Fruit fly (Drosophila melanogaster): ENCODE measurements around the gene Vps45.

Vps45 gene

dm6 chr3R:9590952-9591532 lies 27.3 kb downstream of the Vps45 start, which contains the start of the genes bocks and CG8312 (continued):
- TF ChIP-seq CG6792 (GFP tag; optimal IDR thresholded peaks at IDR 0.05): peak; percentile 16
- TF ChIP-seq esn (GFP tag; optimal IDR thresholded peaks at IDR 0.05): peak; percentile 37
- TF ChIP-seq fd85E (GFP tag; optimal IDR thresholded peaks at IDR 0.05): no peak
- no peak for TF ChIP-seq CG11902 (GFP tag; optimal IDR thresholded peaks at IDR 0.05)
- no peak for TF ChIP-seq CG11762 (GFP tag; optimal IDR thresholded peaks at IDR 0.05; ENCODE audit: insufficient read depth)
- no peak for TF ChIP-seq CG7368 (GFP tag; optimal IDR thresholded peaks at IDR 0.05)
- no peak for TF ChIP-seq CG34406 (GFP tag; optimal IDR thresholded peaks at IDR 0.05)
- peak; percentile 27 for TF ChIP-seq CG3919 (GFP tag; optimal IDR thresholded peaks at IDR 0.05)
- TF ChIP-seq Sox15 (GFP tag; optimal IDR thresholded peaks at IDR 0.05): no peak
- no peak for TF ChIP-seq Eip75B (GFP tag; optimal IDR thresholded peaks at IDR 0.05)
- no peak for TF ChIP-seq CG3032 (tag; optimal IDR thresholded peaks at IDR 0.05)
- TF ChIP-seq CG10631 (GFP tag; optimal IDR thresholded peaks at IDR 0.05): peak; percentile 24
- no peak for TF ChIP-seq eg (GFP tag; IDR thresholded peaks at IDR 0.05)
- no peak for TF ChIP-seq dac (GFP tag; optimal IDR thresholded peaks at IDR 0.05)
- no peak for TF ChIP-seq Gug (GFP tag; IDR thresholded peaks at IDR 0.05)
- TF ChIP-seq salr (GFP tag; optimal IDR thresholded peaks at IDR 0.05): no peak
- no peak for TF ChIP-seq OdsH (GFP tag; optimal IDR thresholded peaks at IDR 0.05)
- peak; percentile 35 for TF ChIP-seq pdm3 (GFP tag; optimal IDR thresholded peaks at IDR 0.05)
- TF ChIP-seq CG6163 (GFP tag; IDR thresholded peaks at IDR 0.05): no peak

- no peak for TF ChIP-seq achi (GFP tag; optimal IDR thresholded peaks at IDR 0.05)
- no peak for TF ChIP-seq spab (GFP tag; optimal IDR thresholded peaks at IDR 0.05)
- no peak for TF ChIP-seq CG3032 (tag; optimal IDR thresholded peaks at IDR 0.05)
- no peak for TF ChIP-seq Hr39 (GFP tag; optimal IDR thresholded peaks at IDR 0.05)
- TF ChIP-seq fkh (GFP tag; optimal IDR thresholded peaks at IDR 0.05): peak; percentile 17
- TF ChIP-seq Eip93F (GFP tag; optimal IDR thresholded peaks at IDR 0.05): no peak
- no peak for TF ChIP-seq CG8632 (GFP tag; optimal IDR thresholded peaks at IDR 0.05)
- TF ChIP-seq Blimp-1 (GFP tag; optimal IDR thresholded peaks at IDR 0.05): peak; percentile 11
- TF ChIP-seq fd59A (GFP tag; optimal IDR thresholded peaks at IDR 0.05): no peak
These were observed 28.2 kb downstream of the Vps45 start for dm6 chr3R:9591769-9592388.

DNA sequence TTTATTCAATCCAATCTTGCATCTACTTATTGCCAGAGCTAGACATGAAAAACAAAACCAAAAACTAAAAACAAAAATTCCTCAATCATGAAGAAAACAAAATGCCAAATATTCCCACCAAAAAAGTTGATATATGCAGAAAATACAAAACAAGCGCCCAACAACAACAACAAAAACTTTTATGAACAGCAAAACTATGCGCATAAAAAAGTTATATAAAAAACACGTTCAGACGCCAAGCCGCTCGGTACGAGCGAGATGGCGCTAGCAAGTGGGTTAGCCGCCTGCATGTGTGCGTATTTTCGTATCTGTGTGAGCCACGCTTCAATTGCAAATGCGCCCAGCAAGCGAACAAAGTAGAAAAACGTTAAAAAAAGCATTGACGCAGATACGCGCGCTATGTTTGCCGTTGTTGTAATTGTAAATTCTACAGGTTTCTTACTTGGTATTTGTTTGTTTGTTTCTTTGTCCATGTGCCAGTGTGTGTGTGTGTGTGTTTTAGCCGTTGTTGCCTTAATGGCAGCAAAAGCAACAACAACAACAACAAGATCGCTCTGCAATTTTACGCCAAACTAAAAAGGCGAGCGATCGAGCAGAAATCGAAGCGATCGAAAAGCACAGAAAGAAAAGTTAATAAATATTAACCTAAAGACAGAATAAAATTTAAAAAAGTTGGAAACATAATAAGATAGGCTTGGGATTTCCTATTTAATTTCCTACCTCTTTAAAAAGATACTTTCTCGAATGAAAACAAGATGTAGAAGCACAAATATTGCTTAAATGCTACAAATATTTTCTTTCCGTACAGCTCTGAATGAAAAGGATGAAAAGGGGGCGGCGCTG lies 29.9 kb downstream of the Vps45 start:
- TF ChIP-seq CG4318 (GFP tag; optimal IDR thresholded peaks at IDR 0.05): no peak
- peak; percentile 95 for TF ChIP-seq Eip78C (GFP tag)
- peak; percentile 79 for TF ChIP-seq CG32006 (GFP tag; optimal IDR thresholded peaks at IDR 0.05)
- peak; percentile 40 for TF ChIP-seq CG1621 (tag; optimal IDR thresholded peaks at IDR 0.05)
- TF ChIP-seq CG8319 (GFP tag; optimal IDR thresholded peaks at IDR 0.05): peak; percentile 11
- TF ChIP-seq salr (GFP tag; optimal IDR thresholded peaks at IDR 0.05): peak; percentile 38 to 78
- no peak for TF ChIP-seq Sox102F (GFP tag; optimal IDR thresholded peaks at IDR 0.05)
- peak; percentile 48 to 69 for TF ChIP-seq ss (GFP tag; optimal IDR thresholded peaks at IDR 0.05)
- peak; percentile 79 for TF ChIP-seq CG10669 (GFP tag; optimal IDR thresholded peaks at IDR 0.05)
- TF ChIP-seq Hr38 (GFP tag; optimal IDR thresholded peaks at IDR 0.05): no peak
- TF ChIP-seq CG8119 (GFP tag; IDR thresholded peaks at IDR 0.05): peak; percentile 85
- TF ChIP-seq Sox15 (GFP tag; optimal IDR thresholded peaks at IDR 0.05): no peak
- TF ChIP-seq spab (GFP tag; optimal IDR thresholded peaks at IDR 0.05): peak; percentile 66
- no peak for TF ChIP-seq lz (GFP tag; optimal IDR thresholded peaks at IDR 0.05)
- TF ChIP-seq Met (GFP tag; optimal IDR thresholded peaks at IDR 0.05): no peak
- TF ChIP-seq vri (GFP tag; optimal IDR thresholded peaks at IDR 0.05): no peak
- TF ChIP-seq CG7368 (GFP tag; optimal IDR thresholded peaks at IDR 0.05): peak; percentile 57
- peak; percentile 90 for TF ChIP-seq CG15336 (GFP tag; IDR thresholded peaks at IDR 0.05)
- TF ChIP-seq achi (GFP tag; optimal IDR thresholded peaks at IDR 0.05): peak; percentile 69
- peak; percentile 90 for TF ChIP-seq CG3032 (tag; optimal IDR thresholded peaks at IDR 0.05)
- TF ChIP-seq CG16779 (tag; optimal IDR thresholded peaks at IDR 0.05): peak; percentile 48
- peak; percentile 48 for TF ChIP-seq CG6792 (GFP tag; optimal IDR thresholded peaks at IDR 0.05)
- TF ChIP-seq Hr39 (GFP tag; optimal IDR thresholded peaks at IDR 0.05): no peak
- peak; percentile 9 for TF ChIP-seq esn (GFP tag; optimal IDR thresholded peaks at IDR 0.05)
- TF ChIP-seq CG9139 (GFP tag; optimal IDR thresholded peaks at IDR 0.05): peak; percentile 29
- TF ChIP-seq Ets96B (tag; optimal IDR thresholded peaks at IDR 0.05): peak; percentile 88
- peak; percentile 92 for TF ChIP-seq CG6163 (GFP tag; IDR thresholded peaks at IDR 0.05)
- TF ChIP-seq CG34406 (GFP tag; optimal IDR thresholded peaks at IDR 0.05): peak; percentile 37

All from whole organism, prepupa.